Worm (Caenorhabditis elegans): ENCODE measurements around the gene grl-19.

grl-19 gene

DNA sequence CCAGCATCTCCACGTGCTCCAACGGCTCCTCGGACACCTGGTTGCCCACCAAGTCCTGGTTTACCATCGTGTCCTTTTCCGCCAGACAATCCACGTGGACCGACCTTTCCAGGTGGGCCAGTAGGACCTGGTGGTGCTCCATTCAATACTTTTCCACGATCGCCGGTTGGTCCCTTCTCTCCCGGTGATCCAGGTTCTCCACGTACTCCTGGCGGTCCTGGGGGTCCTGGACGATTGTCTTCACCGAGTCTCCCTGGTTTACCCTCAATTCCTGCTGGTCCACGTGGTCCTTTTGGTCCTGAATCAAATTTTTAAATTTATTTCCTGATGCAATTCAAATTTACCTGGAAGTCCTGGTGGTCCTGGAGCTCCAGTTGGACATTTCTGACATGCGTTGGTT is 6.0 kb upstream of the grl-19 start:
- peak; percentile 56 for TF ChIP-seq zfh-2 (GFP tag; conservative IDR thresholded peaks at IDR 0.05)
- TF ChIP-seq snpc-1.3 (tag; optimal IDR thresholded peaks at IDR 0.05; ENCODE audit: insufficient read depth): no peak

DNA sequence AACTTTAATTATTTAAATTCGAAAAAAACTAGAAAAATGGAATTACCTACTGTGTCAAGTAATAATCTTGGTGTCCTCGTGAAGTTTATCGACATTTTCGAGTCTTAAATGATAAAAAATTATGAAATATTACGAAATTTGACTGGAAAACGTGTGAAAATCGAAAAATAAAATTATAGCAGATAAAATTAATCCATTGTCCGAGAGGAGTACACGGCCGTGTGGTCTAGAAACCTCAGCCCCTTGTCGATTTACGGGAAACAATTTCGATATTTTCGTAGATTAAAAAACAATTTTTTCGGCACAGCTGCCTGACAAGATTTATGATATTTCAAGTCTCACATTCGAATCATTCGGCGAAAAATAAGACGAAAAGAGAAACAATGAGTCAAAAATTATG is 4.7 kb upstream of the grl-19 start, which contains the start of gene R02D3.8:
Gene R02D3.8 (minus strand): TSS at position 109 of the 400 bp plus-strand sequence.
- no peak for TF ChIP-seq cebp-1 (GFP tag; IDR thresholded peaks at IDR 0.05)
- TF ChIP-seq cebp-1 (tag; optimal IDR thresholded peaks at IDR 0.05): peak; percentile 56
- peak; percentile 17 for TF ChIP-seq attf-5 (GFP tag; optimal IDR thresholded peaks at IDR 0.05)
- 0 out of 2 replicates have a peak, but pooled peaks have one; percentile 39 for TF ChIP-seq mcd-1 (GFP tag; IDR thresholded peaks at IDR 0.05)
- peak; percentile 33 for TF ChIP-seq ZK185.1 (tag; optimal IDR thresholded peaks at IDR 0.05; ENCODE audit: poor library complexity, severe bottlenecking)
- TF ChIP-seq B0261.1 (tag; optimal IDR thresholded peaks at IDR 0.05): no peak

DNA sequence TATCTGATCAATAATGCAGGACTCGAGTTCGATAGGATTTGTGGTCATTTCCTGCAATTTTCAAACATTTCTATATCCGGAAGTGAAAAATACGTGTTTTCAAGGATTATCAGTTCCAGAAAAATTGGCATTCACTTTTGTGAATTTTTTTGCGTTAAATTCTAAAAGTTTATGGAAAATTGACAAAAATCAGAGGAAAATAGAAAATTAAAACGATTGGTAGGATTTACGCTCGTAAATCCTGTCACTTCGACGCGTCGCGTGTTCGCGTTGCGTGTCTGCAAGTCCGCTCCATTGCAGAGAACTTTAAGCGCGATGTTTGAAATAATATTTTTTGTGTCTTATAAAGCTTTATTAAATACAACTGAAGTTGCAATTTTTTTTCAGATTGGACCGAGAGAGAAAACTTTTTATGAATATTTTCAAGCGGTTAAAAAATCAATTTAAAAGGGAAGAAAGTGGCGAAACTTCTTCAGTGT is 3.1 kb upstream of the grl-19 start, which contains the start of gene rcat-1:
Gene rcat-1 (minus strand): TSS at position 51 of the 479 bp plus-strand sequence.
- TF ChIP-seq rcor-1 (GFP tag; IDR thresholded peaks at IDR 0.05): peak; percentile 17; the same call in 1 of the 2 replicates
- no peak for TF ChIP-seq ama-1 (optimal IDR thresholded peaks at IDR 0.05)
- TF ChIP-seq ama-1 (GFP tag; optimal IDR thresholded peaks at IDR 0.05): no peak
- no peak for TF ChIP-seq ztf-28 (GFP tag; IDR thresholded peaks at IDR 0.05)
- no peak for TF ChIP-seq nhr-90 (tag; optimal IDR thresholded peaks at IDR 0.05)
- no peak for TF ChIP-seq ceh-40 (GFP tag; IDR thresholded peaks at IDR 0.05)
- peak; percentile 47 for TF ChIP-seq unc-62 (GFP tag; optimal IDR thresholded peaks at IDR 0.05)
- TF ChIP-seq attf-6 (GFP tag; IDR thresholded peaks at IDR 0.05): no peak
- peak; percentile 16; the same call in 1 of the 2 replicates for TF ChIP-seq ceh-100 (GFP tag; IDR thresholded peaks at IDR 0.05)
- TF ChIP-seq B0336.3 (GFP tag; IDR thresholded peaks at IDR 0.05): no peak
- TF ChIP-seq ztf-3 (GFP tag; optimal IDR thresholded peaks at IDR 0.05): no peak
- TF ChIP-seq F10E7.11 (tag; optimal IDR thresholded peaks at IDR 0.05): no peak
- no peak for TF ChIP-seq nhr-120 (GFP tag; IDR thresholded peaks at IDR 0.05)
- no peak for TF ChIP-seq B0261.1 (tag; optimal IDR thresholded peaks at IDR 0.05)
- TF ChIP-seq snpc-1.3 (tag; optimal IDR thresholded peaks at IDR 0.05; ENCODE audit: insufficient read depth): no peak
- no peak for TF ChIP-seq K11D2.4 (GFP tag; IDR thresholded peaks at IDR 0.05)
- no peak for TF ChIP-seq ZK185.1 (tag; optimal IDR thresholded peaks at IDR 0.05; ENCODE audit: poor library complexity, severe bottlenecking)
- TF ChIP-seq C17E4.6 (GFP tag; IDR thresholded peaks at IDR 0.05): no peak
- peak; percentile 89 for TF ChIP-seq lin-54 (GFP tag; optimal IDR thresholded peaks at IDR 0.05)
- no peak for TF ChIP-seq T07F8.4 (tag; optimal IDR thresholded peaks at IDR 0.05)
- no peak for TF ChIP-seq fkh-3 (tag; optimal IDR thresholded peaks at IDR 0.05)
- TF ChIP-seq egl-44 (GFP tag; IDR thresholded peaks at IDR 0.05): no peak
- no peak for TF ChIP-seq F57C9.4 (tag; optimal IDR thresholded peaks at IDR 0.05)
- no peak for TF ChIP-seq hlh-26 (GFP tag; conservative IDR thresholded peaks at IDR 0.05)
- no peak for TF ChIP-seq tbx-9 (tag; optimal IDR thresholded peaks at IDR 0.05; ENCODE audit: borderline replicate concordance)
- TF ChIP-seq nfya-2 (GFP tag; IDR thresholded peaks at IDR 0.05): no peak
- peak; percentile 30 for TF ChIP-seq ceh-27 (GFP tag; optimal IDR thresholded peaks at IDR 0.05)
- TF ChIP-seq ekl-4 (GFP tag; IDR thresholded peaks at IDR 0.05): peak; percentile 68
- no peak; the same call in 1 of the 2 replicates for TF ChIP-seq Y67H2A.10 (GFP tag; conservative IDR thresholded peaks at IDR 0.05)
- TF ChIP-seq snpc-4 (GFP tag; optimal IDR thresholded peaks at IDR 0.05): no peak
- TF ChIP-seq snpc-4 (tag; optimal IDR thresholded peaks at IDR 0.05): peak in 1 of 4 experiments; percentile 45
- TF ChIP-seq unc-130 (GFP tag; optimal IDR thresholded peaks at IDR 0.05): no peak
- TF ChIP-seq repo-1 (tag; optimal IDR thresholded peaks at IDR 0.05): no peak
- TF ChIP-seq lag-1 (GFP tag; IDR thresholded peaks at IDR 0.05): no peak
- peak; percentile 90 for TF ChIP-seq mcd-1 (GFP tag; IDR thresholded peaks at IDR 0.05)
- peak; percentile 48 for TF ChIP-seq F23B12.7 (tag; optimal IDR thresholded peaks at IDR 0.05; ENCODE audit: insufficient read depth)
- TF ChIP-seq Y53G8AR.9 (GFP tag; conservative IDR thresholded peaks at IDR 0.05): no peak
- TF ChIP-seq D2030.7 (GFP tag; IDR thresholded peaks at IDR 0.05): peak; percentile 77
- TF ChIP-seq aptf-2 (GFP tag; conservative IDR thresholded peaks at IDR 0.05): no peak
- TF ChIP-seq nhr-80 (tag; optimal IDR thresholded peaks at IDR 0.05): no peak
- peak; percentile 3 for TF ChIP-seq tbp1 (GFP tag; optimal IDR thresholded peaks at IDR 0.05)

Data from whole organism, young adult.